Fruit fly (Drosophila melanogaster): ENCODE data around the gene mRpS11.

DNA sequence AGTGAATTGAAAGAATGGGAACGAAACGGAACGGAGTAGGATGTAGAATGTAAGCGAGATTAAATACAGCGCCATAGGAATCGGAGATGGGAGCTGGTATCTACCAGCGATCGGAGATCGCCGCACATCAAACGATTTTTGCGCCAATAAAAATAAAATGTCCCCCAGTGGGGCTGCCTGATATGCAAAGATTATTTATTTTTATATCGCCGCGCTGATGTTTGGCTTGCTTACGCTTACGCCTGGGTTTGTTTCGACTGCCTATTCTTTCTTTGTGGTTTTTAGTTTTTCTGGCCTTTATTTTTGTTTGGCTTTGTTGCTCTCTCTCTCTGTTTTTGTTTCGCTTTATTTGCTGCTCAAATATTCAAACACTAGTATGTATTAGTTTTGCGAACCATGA lies 8.8 kb upstream of the mRpS11 start:
- no peak for TF ChIP-seq gl (tag; optimal IDR thresholded peaks at IDR 0.05)
- no peak for TF ChIP-seq CG14655 (GFP tag; optimal IDR thresholded peaks at IDR 0.05)
- no peak for TF ChIP-seq CG13204 (GFP tag; optimal IDR thresholded peaks at IDR 0.05)
- TF ChIP-seq CG32121 (GFP tag; IDR thresholded peaks at IDR 0.05): no peak
- TF ChIP-seq Ets98B (GFP tag; IDR thresholded peaks at IDR 0.05): no peak

Data from whole organism, pupa.